Worm (Caenorhabditis elegans) whole organism, dauer: ENCODE measurements around the gene sup-18.

Experiments used
- unc-62 ChIP-seq: sonication (generic microtip); optimal IDR thresholded peaks from 2 replicates; lab custom pipeline; 2017; ENCODE audit warnings: missing biosample characterization, missing genetic modification reagents, missing genetic modification characterization

sup-18 gene

ce11 chrIII:7891573-7892306 lies 13.0 kb upstream of the sup-18 start, which contains the start of the genes ZK688.5 and fahd-1:
Gene ZK688.5, minus strand, starts transcription at chrIII:7891623.
Gene fahd-1, plus strand, starts transcription at chrIII:7892256.
- no peak for TF ChIP-seq unc-62

- no peak for TF ChIP-seq unc-62
Measured at ce11 chrIII:7889036-7889435, 10.3 kb upstream of the sup-18 start.

ce11 chrIII:7884863-7885262 lies 6.2 kb upstream of the sup-18 start, which contains the start of gene ZK688.11:
Gene ZK688.11, minus strand, starts transcription at chrIII:7884963.
- no peak for TF ChIP-seq unc-62

ce11 chrIII:7882900-7883299 lies 4.2 kb upstream of the sup-18 start, which contains the start of gene ZK688.9:
Gene ZK688.9, minus strand, starts transcription at chrIII:7883000.
- no peak for TF ChIP-seq unc-62

ce11 chrIII:7880132-7880715 lies 1.5 kb upstream of the sup-18 start:
- TF ChIP-seq unc-62 = no peak

- no peak for TF ChIP-seq unc-62
Measured at ce11 chrIII:7877090-7877489, 1.6 kb downstream of the sup-18 start.

- TF ChIP-seq unc-62 = no peak
Measured at ce11 chrIII:7873481-7873880, 5.2 kb downstream of the sup-18 start, which contains the start of gene tyr-1. Gene tyr-1, plus strand, starts transcription at chrIII:7873781.

- TF ChIP-seq unc-62 = no peak
Measured at ce11 chrIII:7872776-7873175, 5.9 kb downstream of the sup-18 start.

ce11 chrIII:7866189-7866588 lies 12.5 kb downstream of the sup-18 start, which contains the start of gene cup-4:
Gene cup-4, plus strand, starts transcription at chrIII:7866489.
- TF ChIP-seq unc-62 = no peak

ce11 chrIII:7865238-7865761 lies 13.4 kb downstream of the sup-18 start, which contains the start of gene slc-17.3:
Gene slc-17.3, minus strand, starts transcription at chrIII:7865288.
- no peak for TF ChIP-seq unc-62

- no peak for TF ChIP-seq unc-62
Measured at ce11 chrIII:7861535-7862120, 17.1 kb downstream of the sup-18 start, which contains the start of gene snr-5. Gene snr-5, plus strand, starts transcription at chrIII:7862070.

- TF ChIP-seq unc-62 = no peak
Measured at ce11 chrIII:7860885-7861284, 17.8 kb downstream of the sup-18 start, which contains the start of gene cuc-1. Gene cuc-1, minus strand, starts transcription at chrIII:7860985.

ce11 chrIII:7859313-7859712 lies 19.4 kb downstream of the sup-18 start, which contains the start of gene tomm-7:
Gene tomm-7, plus strand, starts transcription at chrIII:7859613.
- no peak for TF ChIP-seq unc-62

- TF ChIP-seq unc-62 = no peak
Measured at ce11 chrIII:7858407-7859029, 20.2 kb downstream of the sup-18 start, which contains the start of the genes coq-5 and ufm-1. Gene coq-5, minus strand, starts transcription at chrIII:7858457. Gene ufm-1, plus strand, starts transcription at chrIII:7858979.

ce11 chrIII:7857142-7857541 lies 21.6 kb downstream of the sup-18 start, which contains the start of gene tag-307:
Gene tag-307, minus strand, starts transcription at chrIII:7857242.
- no peak for TF ChIP-seq unc-62

- TF ChIP-seq unc-62 = no peak
Measured at ce11 chrIII:7855468-7855867, 23.2 kb downstream of the sup-18 start.
